Fruit fly (Drosophila melanogaster): ENCODE data around the gene CG17544.

DNA sequence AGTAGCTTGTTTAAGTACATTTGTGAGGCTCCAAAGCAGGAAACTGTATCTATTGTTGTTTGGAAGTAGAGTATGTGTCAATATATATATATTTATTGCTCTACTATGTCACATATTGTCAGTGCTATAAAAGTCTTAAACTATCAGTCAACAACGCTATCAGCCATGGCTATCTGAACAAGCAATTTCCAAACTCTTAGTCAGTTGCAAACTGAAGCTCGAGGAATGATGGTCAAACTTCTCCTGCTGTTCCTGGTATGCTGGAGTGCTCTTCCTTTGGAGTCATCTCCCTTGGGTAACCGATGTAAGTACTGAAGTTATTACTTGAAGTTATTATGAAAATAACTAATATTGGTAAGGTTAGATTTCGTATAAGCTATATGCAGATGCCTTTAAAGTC is 20.6 kb upstream of the CG17544 start, which contains the start of gene lectin-37Db:
- no peak for TF ChIP-seq foxo (GFP tag; optimal IDR thresholded peaks at IDR 0.05)
- no peak for TF ChIP-seq jim (GFP tag; optimal IDR thresholded peaks at IDR 0.05)
- TF ChIP-seq Myc (optimal IDR thresholded peaks at IDR 0.05), result no peak
- TF ChIP-seq psq (GFP tag; optimal IDR thresholded peaks at IDR 0.05), result no peak
- no peak for TF ChIP-seq h (GFP tag; optimal IDR thresholded peaks at IDR 0.05)
- no peak for TF ChIP-seq rgr (GFP tag; optimal IDR thresholded peaks at IDR 0.05)
- no peak for TF ChIP-seq GATAd (GFP tag; optimal IDR thresholded peaks at IDR 0.05)
- no peak for TF ChIP-seq Dif (GFP tag; optimal IDR thresholded peaks at IDR 0.05; ENCODE audit: partially characterized antibody)
- TF ChIP-seq dl (GFP tag; optimal IDR thresholded peaks at IDR 0.05; ENCODE audit: insufficient read depth in 1 of 2, partially characterized antibody in 2 of 2), result no peak
- no peak for TF ChIP-seq woc (GFP tag; optimal IDR thresholded peaks at IDR 0.05)
- no peak for TF ChIP-seq Hr83 (GFP tag; optimal IDR thresholded peaks at IDR 0.05; ENCODE audit: poor library complexity, severe bottlenecking)
- no peak for TF ChIP-seq Dfd (GFP tag; optimal IDR thresholded peaks at IDR 0.05)
- no peak for TF ChIP-seq dmrt93B (GFP tag; optimal IDR thresholded peaks at IDR 0.05)
